Worm (Caenorhabditis elegans) whole organism, midembryonic: ENCODE results near the gene B0457.4.

Experiments used
- flt-1 ChIP-seq: fragments of 200-800 bp; sonication (Bioruptor generic); IDR thresholded peaks from 2 replicates; pipeline ENCODE4 v1.3.6; 2022; ENCODE audit warnings: missing genetic modification characterization, missing compliant biosample characterization
- klf-2 ChIP-seq: fragments of 200-800 bp; sonication (Bioruptor generic); conservative IDR thresholded peaks from 2 replicates; pipeline ENCODE4 v1.3.6; 2022; ENCODE audit warnings: missing genetic modification reagents, missing genetic modification characterization, missing compliant biosample characterization
- med-1 ChIP-seq: sonication (generic microtip); optimal IDR thresholded peaks from 2 replicates; lab custom pipeline; 2017; ENCODE audit warnings: missing genetic modification characterization, mild to moderate bottlenecking, missing compliant biosample characterization, antibody characterized with exemption, missing genetic modification reagents; ENCODE audit not compliant: insufficient read depth
- ref-1 ChIP-seq: fragments of 200-800 bp; sonication (Bioruptor generic); conservative IDR thresholded peaks from 2 replicates; pipeline ENCODE4 v1.3.6; 2022; ENCODE audit warnings: missing genetic modification reagents, missing genetic modification characterization, missing compliant biosample characterization
- ztf-23 ChIP-seq: fragments of 200-800 bp; sonication (Bioruptor generic); IDR thresholded peaks from 2 replicates; pipeline ENCODE4 v1.3.6; 2022; ENCODE audit warnings: missing genetic modification reagents, missing genetic modification characterization, missing compliant biosample characterization
- ztf-29 ChIP-seq: fragments of 200-800 bp; sonication (Bioruptor generic); IDR thresholded peaks from 2 replicates; pipeline ENCODE4 v1.3.6; 2022; ENCODE audit warnings: missing genetic modification reagents, missing genetic modification characterization, missing compliant biosample characterization

DNA sequence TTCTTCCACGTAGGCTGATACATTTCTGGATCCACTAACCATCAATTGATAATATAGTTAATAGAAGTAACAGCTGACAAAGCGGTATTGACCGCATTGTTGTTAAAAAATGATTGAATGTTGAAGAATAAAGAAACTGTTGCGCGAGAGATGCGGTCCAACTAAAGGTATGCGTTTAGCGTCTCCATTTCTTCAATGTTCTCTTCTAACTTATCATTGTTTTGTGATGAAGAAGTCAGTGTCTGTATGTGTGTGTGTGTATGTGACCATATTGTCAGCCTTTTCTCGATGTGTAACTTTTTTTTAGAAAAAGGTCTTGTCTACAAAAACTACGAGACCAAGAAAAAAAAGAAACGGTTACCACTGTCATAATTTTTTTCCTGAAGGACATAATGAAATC is 14.6 kb upstream of the B0457.4 start, which contains the start of gene B0457.2:
- TF ChIP-seq ztf-23 (no peak), ztf-29 (GFP tag; lab: Robert Waterston, UW) (no peak), ref-1 (no peak), med-1 (GFP tag; lab: Kevin White, UChicago) (no peak), flt-1 (no peak), klf-2 (GFP tag; lab: Robert Waterston, UW) (no peak)
